Worm (Caenorhabditis elegans): ENCODE data around the gene emb-5.
A peak's percentile ranks its signal among the peaks of the same experiment; 100 is the strongest.

ce11 chrIII:4699922-4700321 is 20.5 kb downstream of the emb-5 start, which contains the start of gene sel-13:
- TF ChIP-seq mep-1 (tag; optimal IDR thresholded peaks at IDR 0.05), result no peak
- no peak for TF ChIP-seq lin-39 (tag; optimal IDR thresholded peaks at IDR 0.05)
- no peak for TF ChIP-seq Y48G9A.11 (GFP tag; IDR thresholded peaks at IDR 0.05)
- TF ChIP-seq dmd-9 (GFP tag; IDR thresholded peaks at IDR 0.05), result no peak
- no peak for TF ChIP-seq mdl-1 (tag; optimal IDR thresholded peaks at IDR 0.05)
- TF ChIP-seq hlh-11 (tag; optimal IDR thresholded peaks at IDR 0.05), result no peak
- no peak for TF ChIP-seq arid-1 (GFP tag; conservative IDR thresholded peaks at IDR 0.05)
- no peak for TF ChIP-seq nhr-237 (tag; optimal IDR thresholded peaks at IDR 0.05)
- TF ChIP-seq skn-1 (tag; optimal IDR thresholded peaks at IDR 0.05), result no peak
- no peak for TF ChIP-seq pha-4 (GFP tag; IDR thresholded peaks at IDR 0.05)
- TF ChIP-seq pha-4 (tag; optimal IDR thresholded peaks at IDR 0.05), result no peak
- no peak for TF ChIP-seq fkh-10 (GFP tag; optimal IDR thresholded peaks at IDR 0.05)
- TF ChIP-seq aha-1 (tag), result peak; percentile 93
- no peak for TF ChIP-seq ces-1 (GFP tag; optimal IDR thresholded peaks at IDR 0.05)

Measured in whole organism, L4 larva.